Fruit fly (Drosophila melanogaster) whole organism, embryonic: ENCODE measurements around the gene Cpsf73.

ENCODE experiments used
- Dll ChIP-seq: fragments of 200-800 bp; sonication (Bioruptor generic); IDR thresholded peaks from 4 replicates; pipeline ENCODE4 v1.3.6; 2022; ENCODE audit warnings: missing biosample characterization, missing genetic modification characterization; ENCODE audit not compliant: partially characterized antibody
- fd102C ChIP-seq: fragments of 200-800 bp; sonication (Bioruptor generic); optimal IDR thresholded peaks from 2 replicates; lab custom pipeline; 2018; ENCODE audit warnings: missing biosample characterization, mild to moderate bottlenecking, missing genetic modification characterization, moderate library complexity

- TF ChIP-seq fd102C: no peak
- TF ChIP-seq Dll (GFP tag; lab: Robert Waterston, UW): 0 out of 4 replicates have a peak, but pooled peaks have one; percentile 31
These were observed 7.2 kb upstream of the Cpsf73 start for dm6 chr3R:18670441-18671111.
